Worm (Caenorhabditis elegans) whole organism, mixed stage, embryonic: Measurements from ENCODE around the gene rep-1.

Experiments
- M03D4.4 ChIP-seq: sonication (generic microtip); optimal IDR thresholded peaks from 2 replicates; lab custom pipeline; 2017; ENCODE audit warnings: mild to moderate bottlenecking, missing genetic modification characterization, missing compliant biosample characterization
- bed-3 ChIP-seq: fragments of 200-800 bp; sonication (Bioruptor generic); optimal IDR thresholded peaks from 3 replicates; lab custom pipeline; 2018; ENCODE audit warnings: mild to moderate bottlenecking, missing genetic modification characterization, moderate library complexity, missing compliant biosample characterization
- blmp-1 ChIP-seq: fragments of 150-350 bp; optimal IDR thresholded peaks from 2 replicates; lab custom pipeline; 2014; ENCODE audit warnings: missing biosample characterization, missing genetic modification characterization
- ceh-39 ChIP-seq: fragments of 150-350 bp; optimal IDR thresholded peaks from 2 replicates; lab custom pipeline; 2014; ENCODE audit warnings: missing biosample characterization, missing genetic modification characterization
- ceh-43 ChIP-seq: fragments of 200-800 bp; sonication (Bioruptor generic); optimal IDR thresholded peaks from 2 replicates; lab custom pipeline; 2018; ENCODE audit warnings: mild to moderate bottlenecking, missing genetic modification characterization, moderate library complexity, missing compliant biosample characterization
- ceh-83 ChIP-seq: fragments of 200-800 bp; sonication (Bioruptor generic); optimal IDR thresholded peaks from 2 replicates; lab custom pipeline; 2018; ENCODE audit warnings: mild to moderate bottlenecking, missing genetic modification characterization, missing compliant biosample characterization
- ces-1 ChIP-seq: fragments of 150-350 bp; optimal IDR thresholded peaks from 2 replicates; lab custom pipeline; 2014; ENCODE audit warnings: missing biosample characterization, missing genetic modification reagents, missing genetic modification characterization
- cnd-1 ChIP-seq: fragments of 200-800 bp; sonication (Bioruptor generic); optimal IDR thresholded peaks from 2 replicates; lab custom pipeline; 2018; ENCODE audit warnings: mild to moderate bottlenecking, missing genetic modification characterization, missing compliant biosample characterization
- drap-1 ChIP-seq: fragments of 200-800 bp; sonication (Bioruptor generic); optimal IDR thresholded peaks from 3 replicates; lab custom pipeline; 2018; ENCODE audit warnings: mild to moderate bottlenecking, missing genetic modification characterization, missing compliant biosample characterization
- elt-1 ChIP-seq: sonication (generic microtip); optimal IDR thresholded peaks from 2 replicates; lab custom pipeline; 2017; ENCODE audit warnings: missing genetic modification characterization, mild to moderate bottlenecking, missing compliant biosample characterization, antibody characterized with exemption, moderate library complexity, borderline replicate concordance; ENCODE audit not compliant: insufficient read depth
- elt-3 ChIP-seq: fragments of 150-350 bp; optimal IDR thresholded peaks from 2 replicates; lab custom pipeline; 2014; ENCODE audit warnings: missing biosample characterization, missing genetic modification characterization
- flh-1 ChIP-seq: fragments of 200-800 bp; sonication (Bioruptor generic); optimal IDR thresholded peaks from 2 replicates; lab custom pipeline; 2018; ENCODE audit warnings: mild to moderate bottlenecking, missing genetic modification characterization, moderate library complexity, missing compliant biosample characterization
- ham-2 ChIP-seq: fragments of 200-800 bp; sonication (Bioruptor generic); optimal IDR thresholded peaks from 2 replicates; lab custom pipeline; 2018; ENCODE audit warnings: mild to moderate bottlenecking, missing genetic modification characterization, missing compliant biosample characterization
- hlh-1 ChIP-seq: fragments of 150-350 bp; optimal IDR thresholded peaks from 2 replicates; lab custom pipeline; 2014; ENCODE audit warnings: missing biosample characterization, missing genetic modification reagents, missing genetic modification characterization
- lin-13 ChIP-seq: fragments of 150-350 bp; optimal IDR thresholded peaks from 2 replicates; lab custom pipeline; 2014; ENCODE audit warnings: missing biosample characterization, missing genetic modification characterization
- lin-32 ChIP-seq: fragments of 200-800 bp; sonication (Bioruptor generic); optimal IDR thresholded peaks from 2 replicates; lab custom pipeline; 2018; ENCODE audit warnings: mild to moderate bottlenecking, missing genetic modification characterization, missing compliant biosample characterization
- lsy-2 ChIP-seq: fragments of 150-350 bp; optimal IDR thresholded peaks from 2 replicates; lab custom pipeline; 2014; ENCODE audit warnings: missing biosample characterization, missing genetic modification characterization
- mab-5 ChIP-seq: fragments of 150-350 bp; optimal IDR thresholded peaks from 2 replicates; lab custom pipeline; 2014; ENCODE audit warnings: missing biosample characterization, missing genetic modification characterization
- mep-1 ChIP-seq: fragments of 150-350 bp; optimal IDR thresholded peaks from 2 replicates; lab custom pipeline; 2017; ENCODE audit warnings: missing biosample characterization, missing genetic modification reagents, missing genetic modification characterization, inconsistent platforms
- mls-2 ChIP-seq: sonication (generic microtip); optimal IDR thresholded peaks from 2 replicates; lab custom pipeline; 2016; ENCODE audit warnings: mild to moderate bottlenecking, missing genetic modification characterization, moderate library complexity, missing compliant biosample characterization
- nhr-12 ChIP-seq: fragments of 150-350 bp; optimal IDR thresholded peaks from 2 replicates; lab custom pipeline; 2014; ENCODE audit warnings: missing biosample characterization, missing genetic modification characterization
- nhr-2 ChIP-seq: fragments of 150-350 bp; optimal IDR thresholded peaks from 2 replicates; lab custom pipeline; 2014; ENCODE audit warnings: missing biosample characterization, missing genetic modification characterization
- nhr-237 ChIP-seq: fragments of 150-350 bp; optimal IDR thresholded peaks from 2 replicates; lab custom pipeline; 2014; ENCODE audit warnings: missing biosample characterization, missing genetic modification characterization
- nhr-28 ChIP-seq: fragments of 150-350 bp; optimal IDR thresholded peaks from 2 replicates; lab custom pipeline; 2014; ENCODE audit warnings: missing biosample characterization, missing genetic modification characterization
- nhr-76 ChIP-seq: sonication (generic microtip); optimal IDR thresholded peaks from 2 replicates; lab custom pipeline; 2017; ENCODE audit warnings: missing biosample characterization, missing genetic modification characterization
- pha-4 ChIP-seq: fragments of 150-350 bp; optimal IDR thresholded peaks from 2 replicates; lab custom pipeline; 2018; ENCODE audit warnings: missing biosample characterization, missing genetic modification reagents, missing genetic modification characterization
- sem-2 ChIP-seq: fragments of 200-800 bp; sonication (Bioruptor generic); optimal IDR thresholded peaks from 2 replicates; lab custom pipeline; 2018; ENCODE audit warnings: mild to moderate bottlenecking, missing genetic modification characterization, missing compliant biosample characterization
- snpc-4 ChIP-seq: fragments of 150-350 bp; optimal IDR thresholded peaks from 2 replicates; lab custom pipeline; 2014; ENCODE audit warnings: missing biosample characterization, missing genetic modification characterization
- sptf-1 ChIP-seq: sonication (generic microtip); optimal IDR thresholded peaks from 2 replicates; lab custom pipeline; 2017; ENCODE audit warnings: mild to moderate bottlenecking, missing genetic modification characterization, moderate library complexity, missing compliant biosample characterization
- tbx-8 ChIP-seq: fragments of 200-800 bp; sonication (Bioruptor generic); optimal IDR thresholded peaks from 2 replicates; lab custom pipeline; 2018; ENCODE audit warnings: mild to moderate bottlenecking, missing genetic modification characterization, moderate library complexity, missing compliant biosample characterization
- unc-120 ChIP-seq: sonication (generic microtip); optimal IDR thresholded peaks from 2 replicates; lab custom pipeline; 2017; ENCODE audit warnings: missing genetic modification characterization, missing compliant biosample characterization; ENCODE audit not compliant: poor library complexity, severe bottlenecking
- unc-39 ChIP-seq: fragments of 150-350 bp; optimal IDR thresholded peaks from 2 replicates; lab custom pipeline; 2014; ENCODE audit warnings: missing biosample characterization, missing genetic modification characterization
- unc-62 ChIP-seq: fragments of 150-350 bp; optimal IDR thresholded peaks from 2 replicates; lab custom pipeline; 2014; ENCODE audit warnings: missing biosample characterization, missing genetic modification reagents, missing genetic modification characterization
- zip-8 ChIP-seq: fragments of 150-350 bp; optimal IDR thresholded peaks from 2 replicates; lab custom pipeline; 2014; ENCODE audit warnings: missing biosample characterization, missing genetic modification characterization
- ztf-11 ChIP-seq: fragments of 150-350 bp; optimal IDR thresholded peaks from 2 replicates; lab custom pipeline; 2014; ENCODE audit warnings: missing biosample characterization, missing genetic modification characterization

The rep-1 gene

DNA sequence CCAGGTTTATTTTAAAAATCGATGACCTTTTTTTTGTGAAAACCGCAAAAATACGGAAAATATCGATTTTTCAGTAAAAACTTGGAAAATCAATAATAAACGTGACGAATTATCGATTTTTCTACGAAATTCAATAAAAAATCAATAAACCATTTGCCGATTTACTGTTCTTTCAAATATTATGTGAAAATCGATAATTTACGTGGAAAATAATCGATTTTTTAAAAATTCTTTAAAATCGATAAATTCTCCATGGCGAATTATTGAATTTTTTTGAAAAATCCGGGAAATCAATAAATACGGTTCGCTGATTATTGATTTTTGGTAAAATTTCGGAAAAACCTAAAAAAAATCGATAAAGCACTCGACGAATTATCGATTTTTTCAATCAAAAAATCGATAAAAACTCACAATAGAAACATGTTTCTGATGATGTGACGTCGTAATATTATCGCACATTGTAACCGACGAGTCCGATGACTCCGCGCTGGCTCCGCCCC lies 14.2 kb downstream of the rep-1 start:
- TF ChIP-seq lsy-2 (tag; lab: Kevin White, UChicago) (no peak), unc-120 (tag; lab: Kevin White, UChicago) (no peak), sem-2 (GFP tag; lab: Kevin White, UChicago) (no peak), mab-5 (no peak), ces-1 (no peak), nhr-237 (no peak), hlh-1 (tag; lab: Kevin White, UChicago) (no peak), zip-8 (no peak)
- TF ChIP-seq, all 35 proteins: peak for 0

DNA sequence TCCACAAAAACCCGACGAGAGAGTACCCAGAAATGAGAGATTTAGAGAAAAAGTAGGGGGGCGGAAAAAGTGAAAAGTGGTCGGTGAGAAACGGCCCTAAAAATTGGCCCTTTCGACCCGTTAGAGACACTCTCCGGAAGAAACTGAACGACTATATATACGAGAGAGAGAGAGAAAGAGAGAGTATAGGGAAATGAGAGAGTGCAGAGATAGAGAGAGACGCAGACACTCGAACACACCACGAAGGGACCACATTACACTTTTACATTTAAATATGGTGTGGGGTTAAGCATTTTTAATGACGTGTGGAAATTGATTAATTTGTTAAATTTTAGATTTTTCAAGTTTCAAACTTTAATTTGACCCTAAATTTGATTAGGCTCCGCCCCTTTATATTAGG lies 21.6 kb downstream of the rep-1 start:
- TF ChIP-seq ceh-83 (GFP tag; lab: Kevin White, UChicago) (peak; percentile 16), unc-62 (GFP tag; lab: Kevin White, UChicago) (peak; percentile 13), ces-1 (peak; percentile 68), hlh-1 (tag; lab: Kevin White, UChicago) (peak; percentile 30), nhr-2 (tag; lab: Kevin White, UChicago) (peak; percentile 34), mep-1 (peak; percentile 59), nhr-237 (no peak), unc-120 (tag; lab: Kevin White, UChicago) (peak; percentile 68), ham-2 (no peak), drap-1 (GFP tag; lab: Kevin White, UChicago) (peak; percentile 13), lsy-2 (tag; lab: Kevin White, UChicago) (peak; percentile 13), tbx-8 (GFP tag; lab: Kevin White, UChicago) (no peak), nhr-76 (tag; lab: Kevin White, UChicago) (no peak)

DNA sequence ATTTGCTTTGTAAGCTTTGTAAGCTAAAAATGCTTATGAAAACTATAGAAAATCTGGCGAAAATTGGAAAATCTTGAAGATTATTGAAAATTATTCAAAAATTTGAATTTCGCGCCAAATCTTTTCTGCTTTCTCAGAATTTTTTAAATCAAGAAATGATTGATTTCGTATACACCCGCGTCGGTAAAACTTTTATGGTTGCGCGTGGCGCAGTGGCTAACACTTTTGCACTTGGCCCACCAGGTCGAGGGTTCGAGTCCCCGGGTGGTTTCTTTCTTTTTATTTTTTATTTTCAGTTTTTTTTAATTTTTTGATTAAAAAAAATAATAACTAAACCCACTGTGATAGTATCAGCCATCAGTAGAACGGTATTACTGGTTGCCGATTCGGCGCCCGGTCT lies 28.8 kb downstream of the rep-1 start:
- TF ChIP-seq lin-13 (tag; lab: Kevin White, UChicago) (no peak), cnd-1 (tag; lab: Kevin White, UChicago) (no peak), elt-1 (tag; lab: Kevin White, UChicago) (no peak), snpc-4 (tag; lab: Kevin White, UChicago) (no peak), blmp-1 (no peak), bed-3 (GFP tag; lab: Kevin White, UChicago) (no peak)

DNA sequence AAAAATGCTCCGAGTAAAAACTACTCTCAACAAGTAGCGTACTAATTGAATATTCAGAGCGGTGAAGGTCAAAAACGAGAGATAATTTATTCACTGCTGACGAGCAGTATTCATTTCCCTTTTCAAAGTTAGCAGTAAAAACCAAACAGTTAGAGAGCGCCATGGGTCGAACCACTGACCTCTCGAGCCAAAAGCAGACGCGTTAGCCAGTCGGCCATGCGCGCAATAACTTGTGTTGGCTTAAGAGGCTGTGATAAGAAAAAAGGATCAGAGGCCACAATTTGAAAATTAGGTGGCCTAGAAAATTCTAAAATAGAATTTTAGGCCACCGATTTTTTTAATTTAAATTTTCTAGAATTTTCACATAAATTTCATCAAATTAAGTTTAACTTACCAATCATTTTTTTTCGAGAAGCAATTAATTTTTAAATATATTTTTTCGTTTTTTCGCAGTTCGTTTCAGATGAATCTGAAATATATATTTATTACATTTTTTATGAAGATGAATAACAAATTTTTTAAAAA lies 30.6 kb downstream of the rep-1 start, which contains the start of gene sms-3:
TSS of gene sms-3 (minus strand) at position 475 of the 525 bp plus-strand sequence.
- TF ChIP-seq ces-1: no peak
- peak; percentile 32 for TF ChIP-seq M03D4.4
- peak; percentile 2 for TF ChIP-seq drap-1 (GFP tag; lab: Kevin White, UChicago)
- TF ChIP-seq lin-13 (tag; lab: Kevin White, UChicago): peak; percentile 5
- peak; percentile 18 for TF ChIP-seq sptf-1
- no peak for TF ChIP-seq ztf-11 (tag; lab: Kevin White, UChicago)

DNA sequence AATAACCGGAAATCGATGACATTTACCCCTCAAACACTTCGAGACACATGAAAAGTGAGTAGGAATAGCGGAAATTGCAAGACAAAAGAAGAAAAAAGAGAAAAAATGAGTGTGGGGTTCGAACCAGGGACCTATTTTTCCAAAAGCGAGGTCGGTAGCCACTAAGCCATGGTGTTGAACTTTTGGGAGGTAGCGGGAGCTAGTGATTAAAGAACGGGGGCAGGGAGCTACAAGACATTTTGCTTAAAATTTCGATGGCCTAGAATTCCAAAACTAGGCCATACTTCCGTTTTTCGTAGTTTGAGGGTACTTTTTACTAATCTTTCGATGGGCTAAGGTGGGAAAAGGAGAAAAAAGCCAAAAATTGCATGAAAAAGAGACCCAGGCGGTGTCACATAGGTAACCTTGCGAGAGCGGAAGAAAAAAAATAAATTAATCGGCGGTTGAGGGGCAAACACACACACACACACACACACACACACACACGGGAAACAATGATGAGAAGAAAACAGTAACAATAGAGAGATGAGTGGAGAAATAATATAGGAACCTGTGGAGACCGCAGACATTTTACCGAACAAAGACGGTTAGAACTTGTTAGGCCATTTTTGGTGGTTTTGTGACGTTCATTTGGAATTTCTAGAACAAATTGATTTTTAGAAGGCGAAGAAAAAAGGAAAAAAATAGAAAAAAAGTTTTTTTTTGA lies 31.5 kb downstream of the rep-1 start:
- TF ChIP-seq tbx-8 (GFP tag; lab: Kevin White, UChicago): peak; percentile 67
- TF ChIP-seq sptf-1: peak; percentile 89
- TF ChIP-seq pha-4: no peak
- TF ChIP-seq nhr-76 (tag; lab: Kevin White, UChicago): no peak
- TF ChIP-seq ceh-39 (tag; lab: Kevin White, UChicago): no peak
- no peak for TF ChIP-seq nhr-237
- TF ChIP-seq sem-2 (GFP tag; lab: Kevin White, UChicago): peak; percentile 49
- peak; percentile 88 for TF ChIP-seq ceh-83 (GFP tag; lab: Kevin White, UChicago)
- TF ChIP-seq blmp-1: no peak
- TF ChIP-seq flh-1 (GFP tag; lab: Kevin White, UChicago): peak; percentile 36
- TF ChIP-seq ham-2: peak; percentile 64
- peak; percentile 75 for TF ChIP-seq lin-32 (GFP tag; lab: Kevin White, UChicago)
- no peak for TF ChIP-seq unc-39 (tag; lab: Kevin White, UChicago)
- TF ChIP-seq nhr-2 (tag; lab: Kevin White, UChicago): peak; percentile 7
- TF ChIP-seq ceh-43 (GFP tag; lab: Kevin White, UChicago): peak; percentile 73
- TF ChIP-seq ces-1: no peak
- TF ChIP-seq mab-5: no peak
- peak; percentile 55 for TF ChIP-seq unc-120 (tag; lab: Kevin White, UChicago)
- TF ChIP-seq elt-1 (tag; lab: Kevin White, UChicago): no peak
- TF ChIP-seq unc-62 (GFP tag; lab: Kevin White, UChicago): no peak
- TF ChIP-seq elt-3 (tag; lab: Kevin White, UChicago): no peak
- TF ChIP-seq snpc-4 (tag; lab: Kevin White, UChicago): no peak
- TF ChIP-seq mep-1: no peak
- TF ChIP-seq nhr-12 (tag; lab: Kevin White, UChicago): no peak
- peak; percentile 70 for TF ChIP-seq M03D4.4
- TF ChIP-seq nhr-28: no peak
- TF ChIP-seq bed-3 (GFP tag; lab: Kevin White, UChicago): peak; percentile 38
- TF ChIP-seq drap-1 (GFP tag; lab: Kevin White, UChicago): peak; percentile 56
- peak; percentile 84 for TF ChIP-seq mls-2 (tag; lab: Kevin White, UChicago)
- TF ChIP-seq zip-8: no peak
- no peak for TF ChIP-seq ztf-11 (tag; lab: Kevin White, UChicago)
- TF ChIP-seq hlh-1 (tag; lab: Kevin White, UChicago): peak; percentile 8
- peak; percentile 5 for TF ChIP-seq lin-13 (tag; lab: Kevin White, UChicago)
- TF ChIP-seq lsy-2 (tag; lab: Kevin White, UChicago): no peak
- peak; percentile 55 for TF ChIP-seq cnd-1 (tag; lab: Kevin White, UChicago)
